Worm (Caenorhabditis elegans): Measurements from ENCODE around the gene K02A6.1.

- no peak for TF ChIP-seq ceh-8 (GFP tag; optimal IDR thresholded peaks at IDR 0.05)
- no peak for TF ChIP-seq blmp-1 (tag; optimal IDR thresholded peaks at IDR 0.05)
- no peak for TF ChIP-seq egl-27 (tag; optimal IDR thresholded peaks at IDR 0.05)
- no peak for TF ChIP-seq lin-39 (tag; optimal IDR thresholded peaks at IDR 0.05)
- peak; percentile 61 for TF ChIP-seq pqm-1 (tag; optimal IDR thresholded peaks at IDR 0.05)
Measured at ce11 chrX:8243116-8243515, 23.6 kb downstream of the K02A6.1 start.

All from whole organism, L1 larva.